Worm (Caenorhabditis elegans): ENCODE measurements around the gene Y57G11C.1142.
A peak's percentile ranks its signal among the peaks of the same experiment; 100 is the strongest.

The Y57G11C.1142 gene

DNA sequence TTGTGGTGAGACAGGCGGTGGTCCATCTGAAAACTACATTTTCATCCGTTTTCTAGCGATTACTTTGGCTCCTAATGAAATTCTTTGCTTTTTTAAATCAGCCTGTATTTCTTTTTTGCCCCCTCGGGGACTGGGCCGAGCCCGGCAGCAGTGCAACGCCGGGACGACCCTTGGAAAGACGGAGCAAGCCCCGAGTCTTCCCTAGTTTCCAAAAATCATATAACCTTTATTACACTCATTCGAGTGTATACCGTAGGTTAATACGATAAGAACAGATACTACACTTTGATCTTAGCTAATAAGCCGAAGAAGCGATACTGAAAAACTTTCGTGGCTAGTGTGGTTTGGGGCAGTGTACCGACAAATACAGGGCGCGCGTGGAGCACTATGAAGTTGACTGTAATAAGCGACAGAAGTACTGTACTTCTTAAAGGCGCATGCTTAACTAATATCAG lies 37.7 kb upstream of the Y57G11C.1142 start (continued):
- TF ChIP-seq ceh-91 (GFP tag; IDR thresholded peaks at IDR 0.05) (peak; percentile 63; the same call in 1 of the 2 replicates), lir-1 (GFP tag; conservative IDR thresholded peaks at IDR 0.05) (peak; percentile 71), atf-7 (tag; optimal IDR thresholded peaks at IDR 0.05) (no peak), ceh-100 (GFP tag; IDR thresholded peaks at IDR 0.05) (peak; percentile 70), madf-3 (GFP tag; IDR thresholded peaks at IDR 0.05) (0 out of 2 replicates have a peak, but pooled peaks have one; percentile 45), sdz-38 (tag; optimal IDR thresholded peaks at IDR 0.05) (no peak), sea-2 (GFP tag; IDR thresholded peaks at IDR 0.05) (0 out of 2 replicates have a peak, but pooled peaks have one; percentile 49), lsl-1 (GFP tag; optimal IDR thresholded peaks at IDR 0.05) (peak; percentile 96), tlf-1 (GFP tag; optimal IDR thresholded peaks at IDR 0.05) (peak; percentile 13), attf-6 (GFP tag; IDR thresholded peaks at IDR 0.05) (peak; percentile 100), ets-4 (GFP tag; optimal IDR thresholded peaks at IDR 0.05) (no peak), ceh-79 (tag; optimal IDR thresholded peaks at IDR 0.05) (no peak), ztf-28 (GFP tag; IDR thresholded peaks at IDR 0.05) (peak; percentile 72; the same call in 1 of the 2 replicates), K11D2.4 (GFP tag; IDR thresholded peaks at IDR 0.05) (0 out of 2 replicates have a peak, but pooled peaks have one; percentile 43), repo-1 (tag; optimal IDR thresholded peaks at IDR 0.05) (peak; percentile 1), F22D6.2 (tag; optimal IDR thresholded peaks at IDR 0.05) (no peak), bed-1 (GFP tag; IDR thresholded peaks at IDR 0.05) (no peak), lin-40 (tag; optimal IDR thresholded peaks at IDR 0.05) (no peak), ccch-3 (GFP tag; optimal IDR thresholded peaks at IDR 0.05) (no peak), B0019.2 (GFP tag; conservative IDR thresholded peaks at IDR 0.05) (0 out of 2 replicates have a peak, but pooled peaks have one; percentile 1), tbp1 (GFP tag; optimal IDR thresholded peaks at IDR 0.05) (peak; percentile 80), attf-3 (GFP tag; conservative IDR thresholded peaks at IDR 0.05) (peak; percentile 44), madf-10 (tag; optimal IDR thresholded peaks at IDR 0.05) (no peak), ceh-27 (GFP tag; optimal IDR thresholded peaks at IDR 0.05) (peak; percentile 27), pbrm-1 (GFP tag; IDR thresholded peaks at IDR 0.05) (peak; percentile 96), ztf-25 (GFP tag; IDR thresholded peaks at IDR 0.05) (0 out of 2 replicates have a peak, but pooled peaks have one; percentile 3), F10E7.11 (tag; optimal IDR thresholded peaks at IDR 0.05) (no peak), C17E4.6 (GFP tag; IDR thresholded peaks at IDR 0.05) (peak; percentile 42; the same call in 1 of the 2 replicates), hmg-1.2 (GFP tag; IDR thresholded peaks at IDR 0.05) (peak; percentile 97), cebp-1 (GFP tag; IDR thresholded peaks at IDR 0.05) (no peak), cebp-1 (tag; optimal IDR thresholded peaks at IDR 0.05) (no peak), mcd-1 (GFP tag; IDR thresholded peaks at IDR 0.05) (peak; percentile 76), ekl-4 (GFP tag; IDR thresholded peaks at IDR 0.05) (peak; percentile 71), egl-18 (GFP tag; IDR thresholded peaks at IDR 0.05) (no peak), egrh-3 (GFP tag; IDR thresholded peaks at IDR 0.05) (no peak), rpc-1 (optimal IDR thresholded peaks at IDR 0.05) (no peak), rpc-1 (tag; optimal IDR thresholded peaks at IDR 0.05) (peak; percentile 7), F23B12.7 (tag; optimal IDR thresholded peaks at IDR 0.05; ENCODE audit: insufficient read depth) (peak; percentile 38), lin-35 (GFP tag; optimal IDR thresholded peaks at IDR 0.05) (no peak), rcor-1 (GFP tag; IDR thresholded peaks at IDR 0.05) (peak; percentile 88), lsy-27 (tag; optimal IDR thresholded peaks at IDR 0.05; ENCODE audit: borderline replicate concordance, insufficient read depth) (peak; percentile 42), akir-1 (GFP tag; optimal IDR thresholded peaks at IDR 0.05) (no peak), D2030.7 (GFP tag; IDR thresholded peaks at IDR 0.05) (peak; percentile 98), dpff-1 (tag; optimal IDR thresholded peaks at IDR 0.05) (no peak), Y56A3A.18 (GFP tag; IDR thresholded peaks at IDR 0.05) (0 out of 2 replicates have a peak, but pooled peaks have one; percentile 26), mes-4 (tag; optimal IDR thresholded peaks at IDR 0.05) (no peak), F55B11.4 (tag; optimal IDR thresholded peaks at IDR 0.05; ENCODE audit: borderline replicate concordance, insufficient read depth) (no peak), F49E8.2 (tag; optimal IDR thresholded peaks at IDR 0.05; ENCODE audit: insufficient read depth) (peak; percentile 71)
